Fruit fly (Drosophila melanogaster): ENCODE data around the gene CG2656.

CG2656 gene

dm6 chr3R:7187093-7187912 is 42.8 kb downstream of the CG2656 start (continued):
- TF ChIP-seq Gug (GFP tag; IDR thresholded peaks at IDR 0.05): no peak
- TF ChIP-seq CG9215 (GFP tag; IDR thresholded peaks at IDR 0.05): no peak
- TF ChIP-seq tgo (GFP tag; IDR thresholded peaks at IDR 0.05): no peak
- no peak for TF ChIP-seq CG7271 (tag; optimal IDR thresholded peaks at IDR 0.05)
- TF ChIP-seq esg (GFP tag; conservative IDR thresholded peaks at IDR 0.05): no peak
- TF ChIP-seq Nf-YC (tag; optimal IDR thresholded peaks at IDR 0.05): no peak
- no peak for TF ChIP-seq Eip74EF (GFP tag; optimal IDR thresholded peaks at IDR 0.05)
- TF ChIP-seq usp (GFP tag; optimal IDR thresholded peaks at IDR 0.05): no peak
- TF ChIP-seq run (tag; optimal IDR thresholded peaks at IDR 0.05): no peak
- TF ChIP-seq CG7357 (GFP tag; IDR thresholded peaks at IDR 0.05): no peak
- no peak; the same call in 1 of the 2 replicates for TF ChIP-seq slbo (GFP tag; IDR thresholded peaks at IDR 0.05)
- TF ChIP-seq CG5953 (GFP tag; IDR thresholded peaks at IDR 0.05): no peak
- peak; percentile 20 for TF ChIP-seq dmrt11E (tag; optimal IDR thresholded peaks at IDR 0.05)
- no peak for TF ChIP-seq CG10267 (tag; optimal IDR thresholded peaks at IDR 0.05)
- no peak for TF ChIP-seq PHDP (tag; optimal IDR thresholded peaks at IDR 0.05)
- no peak for TF ChIP-seq Bteb2 (GFP tag; optimal IDR thresholded peaks at IDR 0.05)
- no peak for TF ChIP-seq Hr39 (optimal IDR thresholded peaks at IDR 0.05)
- peak; percentile 61; the same call in 2 of the 3 replicates for TF ChIP-seq CG17361 (GFP tag; IDR thresholded peaks at IDR 0.05)
- no peak for TF ChIP-seq CG2129 (GFP tag; IDR thresholded peaks at IDR 0.05; ENCODE audit: partially characterized antibody)
- TF ChIP-seq MBD-R2 (GFP tag; IDR thresholded peaks at IDR 0.05): no peak
- TF ChIP-seq pum (GFP tag; optimal IDR thresholded peaks at IDR 0.05): no peak
- no peak for TF ChIP-seq Ada2b (GFP tag; IDR thresholded peaks at IDR 0.05)
- no peak for TF ChIP-seq CG11247 (GFP tag; IDR thresholded peaks at IDR 0.05)
- TF ChIP-seq Ets65A (GFP tag): peak; percentile 61
- no peak for TF ChIP-seq CG2202 (tag; optimal IDR thresholded peaks at IDR 0.05)
- no peak for TF ChIP-seq CG6683 (GFP tag; optimal IDR thresholded peaks at IDR 0.05)
- TF ChIP-seq CG18476 (GFP tag; optimal IDR thresholded peaks at IDR 0.05): no peak
- TF ChIP-seq amos (GFP tag; IDR thresholded peaks at IDR 0.05; ENCODE audit: partially characterized antibody): no peak
- no peak for TF ChIP-seq Hr51 (GFP tag; optimal IDR thresholded peaks at IDR 0.05)
- no peak for TF ChIP-seq CG3847 (GFP tag; IDR thresholded peaks at IDR 0.05)
- TF ChIP-seq dmrt99B (tag; optimal IDR thresholded peaks at IDR 0.05): no peak
- no peak for TF ChIP-seq Ptx1 (GFP tag; IDR thresholded peaks at IDR 0.05)
- TF ChIP-seq sd (tag; optimal IDR thresholded peaks at IDR 0.05): no peak
- no peak for TF ChIP-seq CG6791 (GFP tag; IDR thresholded peaks at IDR 0.05; ENCODE audit: partially characterized antibody)
- no peak for TF ChIP-seq lmd (GFP tag; IDR thresholded peaks at IDR 0.05)
- TF ChIP-seq dimm (GFP tag; IDR thresholded peaks at IDR 0.05): no peak
- TF ChIP-seq CG15073 (GFP tag; optimal IDR thresholded peaks at IDR 0.05): no peak
- 0 out of 3 replicates have a peak, but pooled peaks have one; percentile 31 for TF ChIP-seq Doc3 (GFP tag; IDR thresholded peaks at IDR 0.05; ENCODE audit: partially characterized antibody)
- TF ChIP-seq nerfin-1 (tag; optimal IDR thresholded peaks at IDR 0.05): peak; percentile 87
- TF ChIP-seq pita (GFP tag; optimal IDR thresholded peaks at IDR 0.05): no peak
- TF ChIP-seq CG14710 (tag; optimal IDR thresholded peaks at IDR 0.05): no peak
- no peak for TF ChIP-seq E2f2 (GFP tag; IDR thresholded peaks at IDR 0.05)
- no peak for TF ChIP-seq ttk (GFP tag; IDR thresholded peaks at IDR 0.05)
- no peak for TF ChIP-seq CG17186 (GFP tag; optimal IDR thresholded peaks at IDR 0.05)
- no peak for TF ChIP-seq CG3407 (GFP tag; optimal IDR thresholded peaks at IDR 0.05)
- TF ChIP-seq Med (GFP tag): peak; percentile 19
- TF ChIP-seq CG11456 (GFP tag; IDR thresholded peaks at IDR 0.05): no peak
- no peak for TF ChIP-seq cas (GFP tag; IDR thresholded peaks at IDR 0.05)
- TF ChIP-seq Hr3 (GFP tag; optimal IDR thresholded peaks at IDR 0.05): no peak
- no peak for TF ChIP-seq sqz (GFP tag; optimal IDR thresholded peaks at IDR 0.05)
